Fruit fly (Drosophila melanogaster) whole organism, adult: ENCODE measurements around the gene GlyRS.

Experiments
- CG1620 ChIP-seq: fragments of 200-800 bp; sonication (Bioruptor generic); optimal IDR thresholded peaks from 2 replicates; lab custom pipeline; 2016; ENCODE audit warnings: missing biosample characterization, missing genetic modification characterization
- CG7101 ChIP-seq: fragments of 200-800 bp; sonication (Bioruptor generic); optimal IDR thresholded peaks from 2 replicates; lab custom pipeline; 2018; ENCODE audit warnings: missing biosample characterization, mild to moderate bottlenecking, missing genetic modification characterization, moderate library complexity
- kay ChIP-seq: fragments of 200-800 bp; sonication (Bioruptor generic); peaks from one replicate; lab custom pipeline; 2016; ENCODE audit warnings: missing biosample characterization, missing genetic modification characterization, borderline replicate concordance

dm6 chr3L:15051325-15051724 is 43.6 kb upstream of the GlyRS start, which contains the start of gene CG43679:
- TF ChIP-seq kay: no peak
- TF ChIP-seq CG1620 (GFP tag; lab: Kevin White, UChicago): no peak
- TF ChIP-seq CG7101 (tag; lab: Kevin White, UChicago): no peak
